Worm (Caenorhabditis elegans) whole organism, young adult: ENCODE data around the gene ador-1.

Source experiments
- Y95B8A.8 ChIP-seq: fragments of 200-800 bp; sonication (Bioruptor generic); IDR thresholded peaks from 2 replicates; pipeline ENCODE4 v1.3.6; 2022; ENCODE audit warnings: missing genetic modification reagents, missing genetic modification characterization, missing compliant biosample characterization
- ccch-3 ChIP-seq: fragments of 200-800 bp; sonication (Bioruptor generic); optimal IDR thresholded peaks from 2 replicates; lab custom pipeline; 2018; ENCODE audit warnings: mild to moderate bottlenecking, missing genetic modification characterization, missing compliant biosample characterization
- him-1 ChIP-seq: sonication (generic microtip); optimal IDR thresholded peaks from 2 replicates; lab custom pipeline; 2016; ENCODE audit warnings: missing genotype, missing genetic modification reagents, missing genetic modification characterization, missing compliant biosample characterization
- hmg-1.2 ChIP-seq: fragments of 200-800 bp; sonication (Bioruptor generic); IDR thresholded peaks from 2 replicates; pipeline ENCODE4 v1.3.6; 2022; ENCODE audit warnings: missing genetic modification reagents, missing genetic modification characterization, missing compliant biosample characterization
- snpc-4 ChIP-seq, 5 experiments: fragments of 150-350 bp in 1 of 5; sonication (generic microtip) in 4 of 5; optimal IDR thresholded peaks; 2 replicates each; lab custom pipeline; 2014 to 2018; ENCODE audit warnings: missing genetic modification characterization in 5 of 5, missing biosample characterization in 3 of 5, antibody characterized with exemption in 2 of 5, mild to moderate bottlenecking in 2 of 5, missing compliant biosample characterization in 2 of 5, missing genotype in 2 of 5, moderate library complexity in 2 of 5, missing genetic modification reagents in 1 of 5

- TF ChIP-seq Y95B8A.8 (GFP tag; lab: Robert Waterston, UW) (no peak), hmg-1.2 (no peak), ccch-3 (no peak), snpc-4 (GFP tag; optimal IDR thresholded peaks at IDR 0.05; lab: Kevin White, UChicago) (no peak), snpc-4 (tag; optimal IDR thresholded peaks at IDR 0.05; lab: Kevin White, UChicago) (no peak), him-1 (tag; lab: Kevin White, UChicago) (no peak)
Measured at ce11 chrII:12482622-12483021, 20.1 kb downstream of the ador-1 start, which contains the start of gene fbxb-102.
